Worm (Caenorhabditis elegans) whole organism, L4 larva: ENCODE results near the gene cysl-2.

Experiments used
- daf-12 ChIP-seq: fragments of 150-350 bp; optimal IDR thresholded peaks from 2 replicates; lab custom pipeline; 2014; ENCODE audit warnings: missing biosample characterization, missing genetic modification reagents, missing genetic modification characterization
- dpl-1 ChIP-seq: fragments of 150-350 bp; optimal IDR thresholded peaks from 2 replicates; lab custom pipeline; 2014; ENCODE audit warnings: missing biosample characterization, missing genetic modification reagents, missing genetic modification characterization
- fos-1 ChIP-seq: fragments of 150-350 bp; optimal IDR thresholded peaks from 2 replicates; lab custom pipeline; 2014; ENCODE audit warnings: missing biosample characterization, missing genetic modification characterization
- lim-7 ChIP-seq: fragments of 200-800 bp; sonication (Bioruptor generic); IDR thresholded peaks from 2 replicates; pipeline ENCODE4 v1.3.6; 2022; ENCODE audit warnings: missing genetic modification characterization, missing compliant biosample characterization
- mdl-1 ChIP-seq, 2 experiments: fragments of 150-350 bp in 1 of 2; sonication (generic microtip) in 1 of 2; optimal IDR thresholded peaks; 2 replicates each; lab custom pipeline; 2014 to 2017; ENCODE audit warnings: missing biosample characterization in 2 of 2, missing genetic modification characterization in 2 of 2
- nhr-28 ChIP-seq: fragments of 150-350 bp; optimal IDR thresholded peaks from 2 replicates; lab custom pipeline; 2014; ENCODE audit warnings: missing biosample characterization, missing genetic modification characterization
- nhr-41 ChIP-seq: fragments of 200-800 bp; sonication (Bioruptor generic); IDR thresholded peaks from 2 replicates; pipeline ENCODE4 v1.3.6; 2022; ENCODE audit warnings: missing genetic modification reagents, missing genetic modification characterization, missing compliant biosample characterization
- nhr-77 ChIP-seq: fragments of 150-350 bp; optimal IDR thresholded peaks from 2 replicates; lab custom pipeline; 2014; ENCODE audit warnings: missing biosample characterization, missing genetic modification characterization
- php-3 ChIP-seq: fragments of 200-800 bp; sonication (Bioruptor generic); IDR thresholded peaks from 2 replicates; pipeline ENCODE4 v1.3.6; 2022; ENCODE audit warnings: missing genetic modification reagents, missing genetic modification characterization, missing compliant biosample characterization
- tag-97 ChIP-seq: fragments of 200-800 bp; sonication (Bioruptor generic); IDR thresholded peaks from 2 replicates; pipeline ENCODE4 v1.3.6; 2022; ENCODE audit warnings: missing genetic modification characterization, missing compliant biosample characterization
- unc-130 ChIP-seq: sonication (generic microtip); optimal IDR thresholded peaks from 2 replicates; lab custom pipeline; 2016; ENCODE audit warnings: missing genetic modification reagents, missing genetic modification characterization, missing compliant biosample characterization
- unc-39 ChIP-seq: sonication (generic microtip); optimal IDR thresholded peaks from 2 replicates; lab custom pipeline; 2017; ENCODE audit warnings: missing biosample characterization, missing genetic modification characterization
- unc-62 ChIP-seq, 3 experiments: fragments of 150-350 bp in 1 of 3; sonication (generic microtip); optimal IDR thresholded peaks in 2 of 3; peaks in 1 of 3; 1 replicate in 1 of 3; 2 replicates in 2 of 3; lab custom pipeline; 2014 to 2017; ENCODE audit warnings: missing biosample characterization in 3 of 3, missing genetic modification characterization in 3 of 3, missing genetic modification reagents in 3 of 3, missing genotype in 1 of 3
- zfp-2 ChIP-seq: sonication (generic microtip); optimal IDR thresholded peaks from 2 replicates; lab custom pipeline; 2016; ENCODE audit warnings: mild to moderate bottlenecking, missing genetic modification characterization, missing compliant biosample characterization

DNA sequence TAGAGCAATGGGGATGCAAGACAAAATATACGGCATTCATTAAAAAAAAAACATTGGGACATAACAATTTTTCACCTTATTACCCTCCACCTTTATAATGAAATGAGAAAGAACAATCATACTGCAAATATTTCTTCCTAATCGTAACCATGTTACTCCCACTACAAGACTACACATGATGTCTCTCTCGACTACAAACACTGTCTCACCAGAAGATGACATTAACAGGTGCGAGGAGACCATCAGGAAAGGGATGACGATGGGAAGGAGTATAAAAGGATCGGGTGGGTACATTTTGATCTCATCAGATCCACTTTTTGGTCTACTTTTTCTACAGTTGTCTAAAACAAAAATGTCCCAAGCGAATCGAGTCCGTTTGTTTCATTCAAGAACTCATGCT is 3.6 kb upstream of the cysl-2 start, which contains the start of gene dhs-8:
- TF ChIP-seq nhr-41 (GFP tag; lab: Robert Waterston, UW) = no peak
- no peak for TF ChIP-seq unc-130 (GFP tag; lab: Kevin White, UChicago)
- TF ChIP-seq mdl-1 (tag; optimal IDR thresholded peaks at IDR 0.05; lab: Kevin White, UChicago) = no peak
- TF ChIP-seq unc-39 = no peak
- TF ChIP-seq daf-12 = no peak
- no peak for TF ChIP-seq lim-7 (GFP tag; lab: Robert Waterston, UW)
- TF ChIP-seq tag-97 (GFP tag; lab: Robert Waterston, UW) = no peak
- no peak for TF ChIP-seq unc-62 (GFP tag; optimal IDR thresholded peaks at IDR 0.05 in 1 of 2; lab: Kevin White, UChicago)
- no peak for TF ChIP-seq unc-62 (tag; optimal IDR thresholded peaks at IDR 0.05; lab: Kevin White, UChicago)
- TF ChIP-seq php-3 (GFP tag; lab: Robert Waterston, UW) = no peak
- no peak for TF ChIP-seq fos-1 (tag; lab: Kevin White, UChicago)
- no peak for TF ChIP-seq zfp-2 (tag; lab: Kevin White, UChicago)
- peak; percentile 99 for TF ChIP-seq nhr-28 (tag; lab: Kevin White, UChicago)
- TF ChIP-seq nhr-77 = no peak
- no peak for TF ChIP-seq dpl-1 (GFP tag; lab: Kevin White, UChicago)
